Fruit fly (Drosophila melanogaster) whole organism, adult: ENCODE results near the gene CG14229.
A peak's percentile ranks its signal among the peaks of the same experiment; 100 is the strongest.

Source experiments
- CG11617 ChIP-seq: fragments of 200-800 bp; sonication (Bioruptor generic); optimal IDR thresholded peaks from 2 replicates; lab custom pipeline; 2017; ENCODE audit warnings: mild to moderate bottlenecking, missing biosample characterization, missing genetic modification reagents, missing genetic modification characterization
- CG12768 ChIP-seq: fragments of 200-800 bp; sonication (Bioruptor generic); optimal IDR thresholded peaks from 2 replicates; lab custom pipeline; 2017; ENCODE audit warnings: missing biosample characterization, missing genetic modification characterization, mild to moderate bottlenecking, moderate library complexity, missing genetic modification reagents
- CG14711 ChIP-seq: fragments of 200-800 bp; sonication (Bioruptor generic); optimal IDR thresholded peaks from 2 replicates; lab custom pipeline; 2018; ENCODE audit warnings: missing biosample characterization, mild to moderate bottlenecking, missing genetic modification characterization, moderate library complexity
- CG1620 ChIP-seq: fragments of 200-800 bp; sonication (Bioruptor generic); optimal IDR thresholded peaks from 2 replicates; lab custom pipeline; 2016; ENCODE audit warnings: missing biosample characterization, missing genetic modification characterization
- CG33017 ChIP-seq: fragments of 200-800 bp; sonication (Bioruptor generic); optimal IDR thresholded peaks from 2 replicates; lab custom pipeline; 2018; ENCODE audit warnings: missing biosample characterization, mild to moderate bottlenecking, missing genetic modification characterization, moderate library complexity
- CG5204 ChIP-seq: fragments of 200-800 bp; sonication (Bioruptor generic); optimal IDR thresholded peaks from 2 replicates; lab custom pipeline; 2016; ENCODE audit warnings: missing biosample characterization, missing genetic modification characterization
- CG7045 ChIP-seq: fragments of 200-800 bp; sonication (Bioruptor generic); optimal IDR thresholded peaks from 2 replicates; lab custom pipeline; 2017; ENCODE audit warnings: missing biosample characterization, mild to moderate bottlenecking, missing genetic modification characterization
- CG7101 ChIP-seq: fragments of 200-800 bp; sonication (Bioruptor generic); optimal IDR thresholded peaks from 2 replicates; lab custom pipeline; 2018; ENCODE audit warnings: missing biosample characterization, mild to moderate bottlenecking, missing genetic modification characterization, moderate library complexity
- Clk ChIP-seq: fragments of 200-800 bp; sonication (Bioruptor generic); optimal IDR thresholded peaks from 2 replicates; lab custom pipeline; 2017; ENCODE audit warnings: missing biosample characterization, missing genetic modification characterization
- Crg-1 ChIP-seq: fragments of 200-800 bp; sonication (Bioruptor generic); optimal IDR thresholded peaks from 2 replicates; lab custom pipeline; 2016; ENCODE audit warnings: missing biosample characterization, missing genetic modification characterization
- Hr96 ChIP-seq: fragments of 200-800 bp; sonication (Bioruptor generic); optimal IDR thresholded peaks from 2 replicates; lab custom pipeline; 2016; ENCODE audit warnings: missing biosample characterization, missing genetic modification characterization
- Mnt ChIP-seq: fragments of 200-800 bp; sonication (Bioruptor generic); optimal IDR thresholded peaks from 2 replicates; lab custom pipeline; 2016; ENCODE audit warnings: missing biosample characterization, mild to moderate bottlenecking, missing genetic modification characterization
- bab1 ChIP-seq: fragments of 200-800 bp; sonication (Bioruptor generic); optimal IDR thresholded peaks from 3 replicates; lab custom pipeline; 2019; ENCODE audit warnings: missing biosample characterization, mild to moderate bottlenecking, missing genetic modification characterization, moderate library complexity
- cic ChIP-seq: fragments of 200-800 bp; sonication (Bioruptor generic); optimal IDR thresholded peaks from 2 replicates; lab custom pipeline; 2017; ENCODE audit warnings: missing biosample characterization, mild to moderate bottlenecking, missing genetic modification characterization, moderate library complexity
- cnc ChIP-seq, 2 experiments: fragments of >200 bp; optimal IDR thresholded peaks; 2 replicates each; lab custom pipeline; 2017
- kay ChIP-seq: fragments of 200-800 bp; sonication (Bioruptor generic); peaks from one replicate; lab custom pipeline; 2016; ENCODE audit warnings: missing biosample characterization, missing genetic modification characterization, borderline replicate concordance
- ovo ChIP-seq: fragments of 200-800 bp; sonication (Bioruptor generic); optimal IDR thresholded peaks from 2 replicates; lab custom pipeline; 2016; ENCODE audit warnings: missing biosample characterization, missing genetic modification characterization
- pad ChIP-seq: fragments of 200-800 bp; sonication (Bioruptor generic); optimal IDR thresholded peaks from 3 replicates; lab custom pipeline; 2017; ENCODE audit warnings: missing biosample characterization, missing genetic modification characterization, mild to moderate bottlenecking, moderate library complexity, missing genetic modification reagents
- tj ChIP-seq: fragments of 200-800 bp; sonication (Bioruptor generic); optimal IDR thresholded peaks from 3 replicates; lab custom pipeline; 2017; ENCODE audit warnings: missing biosample characterization, mild to moderate bottlenecking, missing genetic modification characterization, moderate library complexity
- toe ChIP-seq: fragments of 200-800 bp; sonication (Bioruptor generic); optimal IDR thresholded peaks from 2 replicates; lab custom pipeline; 2016; ENCODE audit warnings: missing biosample characterization, missing genetic modification characterization

Gene CG14229

DNA sequence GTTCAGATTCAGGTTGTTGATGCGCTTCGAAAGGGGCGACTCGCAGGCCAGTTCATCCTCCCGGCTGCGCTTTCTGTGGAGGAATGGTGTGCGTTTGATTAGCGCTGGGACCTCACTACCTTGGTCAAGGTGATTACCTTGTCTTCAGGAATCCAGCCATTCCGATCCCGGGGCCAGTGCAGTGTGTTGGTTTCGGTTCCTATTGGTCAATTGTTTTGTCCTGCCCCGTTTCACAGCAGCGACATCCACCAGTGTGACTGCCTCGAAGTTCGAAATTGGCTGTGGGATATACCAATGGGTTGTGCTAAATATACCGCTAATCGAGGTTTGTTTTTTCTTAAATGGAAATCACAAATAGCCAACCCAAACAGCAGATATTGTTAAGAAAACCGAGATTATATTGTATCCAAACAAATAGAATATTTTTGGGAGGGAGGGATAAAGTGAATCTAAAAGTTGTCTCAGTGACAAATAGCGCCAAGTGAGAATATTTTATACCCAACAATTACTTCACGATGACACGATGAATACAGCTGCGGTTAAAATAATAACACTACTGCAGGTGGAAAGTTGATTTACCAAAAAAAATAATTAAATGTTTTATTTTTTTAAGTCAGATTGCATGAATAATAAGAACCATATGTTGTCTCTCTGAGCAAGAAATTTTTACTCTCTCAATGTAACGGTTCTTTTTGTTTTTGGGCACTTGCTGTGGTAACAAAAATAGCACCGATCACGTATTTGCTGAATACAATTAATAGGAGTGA lies at the start of gene CG14229:
TSS of gene CG14229 (minus strand) at position 459 of the 767 bp plus-strand sequence.
- TF ChIP-seq CG11617 (GFP tag; lab: Kevin White, UChicago) (peak; percentile 9), bab1 (GFP tag; lab: Kevin White, UChicago) (no peak), toe (GFP tag; lab: Kevin White, UChicago) (no peak), CG5204 (no peak), Mnt (no peak), CG33017 (tag; lab: Kevin White, UChicago) (no peak), pad (GFP tag; lab: Kevin White, UChicago) (no peak), CG7101 (tag; lab: Kevin White, UChicago) (no peak), CG14711 (tag; lab: Kevin White, UChicago) (peak; percentile 45), CG1620 (GFP tag; lab: Kevin White, UChicago) (no peak), Clk (GFP tag; lab: Kevin White, UChicago) (no peak)

DNA sequence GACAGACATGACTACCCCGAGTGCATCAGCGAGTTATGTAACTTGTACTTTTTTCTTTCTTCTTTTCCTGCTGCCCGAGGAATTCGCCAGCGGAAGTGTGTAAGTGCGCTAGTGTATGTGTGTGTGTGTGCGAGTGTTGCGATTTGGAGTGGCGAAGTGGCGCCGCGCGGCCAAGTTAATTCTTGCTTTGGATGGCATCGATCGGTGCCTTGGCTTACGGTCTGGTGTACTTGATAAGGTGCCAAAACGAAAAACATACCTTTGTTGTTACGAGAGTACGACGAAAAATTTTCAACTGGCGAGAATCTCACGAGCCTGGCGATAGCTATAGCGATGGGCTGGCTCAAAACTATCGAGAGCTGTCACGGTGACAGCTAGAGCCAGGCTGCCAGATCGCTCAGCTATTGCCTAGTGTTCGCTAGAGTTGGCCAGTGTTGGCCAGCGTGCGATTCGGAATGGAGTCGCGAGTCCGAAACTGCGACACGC lies 49.0 kb upstream of the CG14229 start, which contains the start of the genes CG18809, COX6B, CG33932 and Rpp20:
TSS of gene CG18809 (minus strand) at position 333 of the 486 bp plus-strand sequence.
TSS of gene COX6B (minus strand) at position 333 of the 486 bp plus-strand sequence.
TSS of gene CG33932 (plus strand) at position 429 of the 486 bp plus-strand sequence.
TSS of gene Rpp20 (plus strand) at position 429 of the 486 bp plus-strand sequence.
- TF ChIP-seq tj (GFP tag; lab: Kevin White, UChicago) (peak; percentile 62), CG12768 (GFP tag; lab: Kevin White, UChicago) (peak; percentile 37), cnc (optimal IDR thresholded peaks at IDR 0.05; lab: Kevin White, UChicago) (no peak), Hr96 (no peak), CG7101 (tag; lab: Kevin White, UChicago) (peak; percentile 79), kay (GFP tag; lab: Kevin White, UChicago) (no peak), CG7045 (GFP tag; lab: Kevin White, UChicago) (peak; percentile 31), Clk (GFP tag; lab: Kevin White, UChicago) (peak; percentile 58), CG1620 (GFP tag; lab: Kevin White, UChicago) (peak; percentile 91), pad (GFP tag; lab: Kevin White, UChicago) (peak; percentile 83), CG5204 (no peak), CG14711 (tag; lab: Kevin White, UChicago) (peak; percentile 60), CG11617 (GFP tag; lab: Kevin White, UChicago) (peak; percentile 74), CG33017 (tag; lab: Kevin White, UChicago) (no peak), Mnt (peak; percentile 94), toe (GFP tag; lab: Kevin White, UChicago) (peak; percentile 45), ovo (peak; percentile 72), cic (GFP tag; lab: Kevin White, UChicago) (peak; percentile 40), Crg-1 (GFP tag; lab: Kevin White, UChicago) (peak; percentile 86), bab1 (GFP tag; lab: Kevin White, UChicago) (peak; percentile 81)

DNA sequence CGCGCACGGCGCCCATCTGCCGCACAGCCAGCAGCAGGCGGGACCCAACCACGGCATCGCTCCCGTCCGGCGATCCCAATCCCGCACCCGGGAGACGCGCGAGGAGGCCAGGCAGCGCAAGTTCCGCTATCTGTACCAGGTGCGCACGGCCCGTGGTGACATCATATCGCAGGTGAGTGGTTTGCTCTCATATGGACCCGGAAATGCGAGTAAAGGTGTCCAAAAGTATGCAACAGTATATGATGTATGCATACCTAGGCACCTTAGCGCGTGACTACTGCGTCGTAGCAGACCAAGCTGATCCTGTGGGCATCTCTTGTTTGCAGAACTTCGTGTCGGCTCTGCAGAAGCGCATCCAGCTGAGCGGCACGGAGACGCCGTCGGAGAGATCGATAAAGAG lies 42.8 kb upstream of the CG14229 start:
- TF ChIP-seq CG7101 (tag; lab: Kevin White, UChicago) (no peak), toe (GFP tag; lab: Kevin White, UChicago) (no peak), bab1 (GFP tag; lab: Kevin White, UChicago) (no peak), ovo (no peak), CG7045 (GFP tag; lab: Kevin White, UChicago) (no peak), kay (GFP tag; lab: Kevin White, UChicago) (no peak), CG33017 (tag; lab: Kevin White, UChicago) (no peak), cic (GFP tag; lab: Kevin White, UChicago) (no peak), CG1620 (GFP tag; lab: Kevin White, UChicago) (no peak), cnc (optimal IDR thresholded peaks at IDR 0.05; lab: Kevin White, UChicago) (no peak), pad (GFP tag; lab: Kevin White, UChicago) (no peak), Hr96 (no peak), Mnt (no peak), Clk (GFP tag; lab: Kevin White, UChicago) (no peak), CG14711 (tag; lab: Kevin White, UChicago) (no peak), CG12768 (GFP tag; lab: Kevin White, UChicago) (no peak)

DNA sequence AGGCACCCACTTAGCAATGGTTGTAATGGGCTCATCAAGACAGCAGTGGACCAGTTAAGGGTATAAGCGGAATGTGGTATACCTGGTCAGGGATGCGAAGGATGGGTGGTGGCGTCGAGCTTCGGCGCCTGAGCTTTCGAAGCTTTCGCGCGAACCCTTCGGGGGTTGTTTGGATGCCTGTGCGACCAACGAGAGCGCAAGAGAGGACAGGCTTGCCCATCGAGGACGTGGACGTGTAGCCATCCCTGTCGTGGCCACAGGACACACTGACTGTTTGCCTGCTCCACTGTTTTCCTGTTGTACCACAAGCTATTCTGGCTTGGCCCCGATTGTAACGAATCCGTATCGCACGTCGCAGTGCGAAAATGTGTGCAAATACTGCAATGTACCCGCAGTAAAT lies 40.2 kb upstream of the CG14229 start, which contains the start of gene CG14234:
TSS of gene CG14234 (plus strand) at position 301 of the 400 bp plus-strand sequence.
- TF ChIP-seq bab1 (GFP tag; lab: Kevin White, UChicago) (no peak), Clk (GFP tag; lab: Kevin White, UChicago) (no peak), CG11617 (GFP tag; lab: Kevin White, UChicago) (no peak), CG14711 (tag; lab: Kevin White, UChicago) (no peak), pad (GFP tag; lab: Kevin White, UChicago) (no peak), CG7045 (GFP tag; lab: Kevin White, UChicago) (no peak), cic (GFP tag; lab: Kevin White, UChicago) (no peak), Crg-1 (GFP tag; lab: Kevin White, UChicago) (no peak), toe (GFP tag; lab: Kevin White, UChicago) (no peak), CG7101 (tag; lab: Kevin White, UChicago) (no peak), kay (GFP tag; lab: Kevin White, UChicago) (no peak), CG33017 (tag; lab: Kevin White, UChicago) (no peak), Mnt (no peak), Hr96 (no peak), cnc (optimal IDR thresholded peaks at IDR 0.05; lab: Kevin White, UChicago) (no peak), CG12768 (GFP tag; lab: Kevin White, UChicago) (no peak), CG1620 (GFP tag; lab: Kevin White, UChicago) (no peak), CG5204 (no peak)

DNA sequence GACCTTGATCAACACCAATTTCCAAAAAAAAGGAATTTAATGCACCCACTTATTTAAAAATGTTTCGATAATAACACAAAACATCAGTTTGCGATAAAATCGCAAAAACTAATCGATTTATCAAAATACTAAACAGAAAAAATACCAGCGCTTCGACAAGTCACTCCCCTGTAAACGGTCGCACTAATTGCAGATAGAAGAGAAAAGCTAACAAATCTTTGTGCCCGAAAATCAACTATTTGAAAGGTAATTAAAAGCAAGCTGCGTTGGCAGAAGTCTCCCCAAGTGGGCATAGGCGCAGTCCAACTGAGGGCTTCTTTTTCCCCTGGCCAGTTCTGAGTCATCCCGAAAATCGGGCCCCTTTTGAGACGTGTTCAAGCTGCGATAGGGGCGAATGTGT lies 35.8 kb upstream of the CG14229 start, which contains the start of gene AP-1-2beta:
TSS of gene AP-1-2beta (plus strand) at position 161 of the 400 bp plus-strand sequence.
- TF ChIP-seq Clk (GFP tag; lab: Kevin White, UChicago), result no peak
- no peak for TF ChIP-seq bab1 (GFP tag; lab: Kevin White, UChicago)
- peak; percentile 7 for TF ChIP-seq Mnt
